Fruit fly (Drosophila melanogaster): ENCODE results near the gene frac.

frac gene

dm6 chr3L:7562310-7562709 lies at the start of gene frac:
frac (plus strand) TSS chr3L:7562610.
- no peak for TF ChIP-seq Smox (GFP tag; optimal IDR thresholded peaks at IDR 0.05)
- no peak for TF ChIP-seq lz (GFP tag; optimal IDR thresholded peaks at IDR 0.05)
- no peak for TF ChIP-seq achi (GFP tag; optimal IDR thresholded peaks at IDR 0.05)
- no peak for TF ChIP-seq dsx (GFP tag; optimal IDR thresholded peaks at IDR 0.05; ENCODE audit: poor library complexity, severe bottlenecking)
- TF ChIP-seq Met (GFP tag; optimal IDR thresholded peaks at IDR 0.05), result no peak
- TF ChIP-seq eg (GFP tag; IDR thresholded peaks at IDR 0.05), result no peak
- no peak for TF ChIP-seq Sox15 (GFP tag; optimal IDR thresholded peaks at IDR 0.05)

- TF ChIP-seq Eip78C (GFP tag), result peak; percentile 29
- peak; percentile 18 for TF ChIP-seq CG3919 (GFP tag; optimal IDR thresholded peaks at IDR 0.05)
- TF ChIP-seq CG6163 (GFP tag; IDR thresholded peaks at IDR 0.05), result peak; percentile 21; the same call in 1 of the 3 replicates
- no peak for TF ChIP-seq Sox14 (GFP tag; optimal IDR thresholded peaks at IDR 0.05)
- no peak for TF ChIP-seq dac (GFP tag; optimal IDR thresholded peaks at IDR 0.05)
Observed at dm6 chr3L:7518351-7519102, 43.9 kb upstream of the frac start, which contains the start of gene ltl. ltl (plus strand) TSS chr3L:7518997.

- no peak for TF ChIP-seq CG34406 (GFP tag; optimal IDR thresholded peaks at IDR 0.05)
- TF ChIP-seq vri (GFP tag; optimal IDR thresholded peaks at IDR 0.05), result no peak
- TF ChIP-seq Hr38 (GFP tag; optimal IDR thresholded peaks at IDR 0.05), result no peak
- TF ChIP-seq svp (GFP tag), result no peak
- no peak for TF ChIP-seq ss (GFP tag; optimal IDR thresholded peaks at IDR 0.05)
- TF ChIP-seq CG15336 (GFP tag; IDR thresholded peaks at IDR 0.05), result no peak
- TF ChIP-seq topi (GFP tag; optimal IDR thresholded peaks at IDR 0.05), result no peak
- TF ChIP-seq CG1621 (tag; optimal IDR thresholded peaks at IDR 0.05), result no peak
Observed at dm6 chr3L:7519219-7519618, 43.2 kb upstream of the frac start.

- no peak for TF ChIP-seq fd85E (GFP tag; optimal IDR thresholded peaks at IDR 0.05)
- TF ChIP-seq CG1621 (tag; optimal IDR thresholded peaks at IDR 0.05), result no peak
- TF ChIP-seq CG9139 (GFP tag; optimal IDR thresholded peaks at IDR 0.05), result no peak
- TF ChIP-seq Sox15 (GFP tag; optimal IDR thresholded peaks at IDR 0.05), result no peak
- TF ChIP-seq svp (GFP tag), result peak; percentile 69
Observed at dm6 chr3L:7520619-7521018, 41.8 kb upstream of the frac start.

- peak; percentile 3 for TF ChIP-seq Ets96B (tag; optimal IDR thresholded peaks at IDR 0.05)
- TF ChIP-seq svp (GFP tag), result peak; percentile 47
- TF ChIP-seq pdm3 (GFP tag; optimal IDR thresholded peaks at IDR 0.05), result no peak
- TF ChIP-seq CG34406 (GFP tag; optimal IDR thresholded peaks at IDR 0.05), result no peak
- 0 out of 3 replicates have a peak, but pooled peaks have one; percentile 26 for TF ChIP-seq CG8119 (GFP tag; IDR thresholded peaks at IDR 0.05)
- no peak for TF ChIP-seq CG15336 (GFP tag; IDR thresholded peaks at IDR 0.05)
- TF ChIP-seq Blimp-1 (GFP tag; optimal IDR thresholded peaks at IDR 0.05), result no peak
Observed at dm6 chr3L:7521847-7522246, 40.6 kb upstream of the frac start.

dm6 chr3L:7527661-7528379 lies 34.6 kb upstream of the frac start:
- TF ChIP-seq esn (GFP tag; optimal IDR thresholded peaks at IDR 0.05) (no peak), vri (GFP tag; optimal IDR thresholded peaks at IDR 0.05) (peak; percentile 1), CG32006 (GFP tag; optimal IDR thresholded peaks at IDR 0.05) (no peak), Eip78C (GFP tag) (peak; percentile 13), Lpt (GFP tag; optimal IDR thresholded peaks at IDR 0.05) (no peak)
